Worm (Caenorhabditis elegans): Measurements from ENCODE around the gene osg-1.

DNA sequence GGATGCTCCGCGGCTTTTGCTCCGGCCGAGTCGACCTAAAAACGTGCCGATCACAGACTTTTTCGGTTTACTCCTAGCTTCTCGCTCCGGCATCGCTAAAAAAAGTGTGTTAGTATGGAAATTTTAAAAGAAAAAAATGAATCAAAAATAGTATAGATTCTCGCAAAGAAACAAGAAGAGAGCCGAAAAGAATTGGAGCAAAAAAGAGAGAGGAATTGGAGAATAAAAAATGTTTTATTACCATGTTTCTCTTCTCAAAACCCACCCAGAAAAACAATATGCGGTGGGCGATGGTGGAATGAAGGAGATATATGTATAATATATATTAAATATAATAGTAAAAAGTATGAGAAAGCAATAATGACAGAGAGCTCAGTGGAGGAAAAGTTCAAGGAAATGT, 46.8 kb upstream of the osg-1 start, which contains the start of gene W03A5.6:
- TF ChIP-seq dpff-1 (tag; optimal IDR thresholded peaks at IDR 0.05): no peak
- TF ChIP-seq ceh-100 (GFP tag; IDR thresholded peaks at IDR 0.05): no peak
- TF ChIP-seq ama-1 (optimal IDR thresholded peaks at IDR 0.05): no peak
- TF ChIP-seq ama-1 (GFP tag; optimal IDR thresholded peaks at IDR 0.05): no peak
- TF ChIP-seq chd-7 (tag; optimal IDR thresholded peaks at IDR 0.05): no peak
- no peak for TF ChIP-seq hlh-26 (GFP tag; conservative IDR thresholded peaks at IDR 0.05)
- no peak for TF ChIP-seq rcor-1 (GFP tag; IDR thresholded peaks at IDR 0.05)
- TF ChIP-seq F33H1.4 (GFP tag; IDR thresholded peaks at IDR 0.05): no peak
- no peak for TF ChIP-seq F52B5.7 (tag; optimal IDR thresholded peaks at IDR 0.05)
- no peak for TF ChIP-seq D2030.7 (GFP tag; IDR thresholded peaks at IDR 0.05)
- no peak for TF ChIP-seq lin-54 (GFP tag; optimal IDR thresholded peaks at IDR 0.05)
- TF ChIP-seq pha-4 (tag; optimal IDR thresholded peaks at IDR 0.05): no peak
